Fruit fly (Drosophila melanogaster) whole organism, embryonic: ENCODE data around the gene MED27.

Experiments used
- Asciz ChIP-seq: fragments of 200-800 bp; sonication (Bioruptor generic); optimal IDR thresholded peaks from 2 replicates; lab custom pipeline; 2017; ENCODE audit warnings: missing biosample characterization, mild to moderate bottlenecking, missing genetic modification characterization, missing genetic modification reagents
- Bgb ChIP-seq: fragments of 200-800 bp; sonication (Bioruptor generic); IDR thresholded peaks from 2 replicates; pipeline ENCODE4 v1.3.6; 2022; ENCODE audit warnings: missing biosample characterization, missing genetic modification characterization; ENCODE audit not compliant: partially characterized antibody
- CG10321 ChIP-seq: fragments of 200-800 bp; sonication (Bioruptor generic); IDR thresholded peaks from 2 replicates; pipeline ENCODE4 v1.3.6; 2022; ENCODE audit warnings: missing biosample characterization, missing genetic modification characterization
- CG11723 ChIP-seq: fragments of 200-800 bp; sonication (Bioruptor generic); optimal IDR thresholded peaks from 2 replicates; lab custom pipeline; 2017; ENCODE audit warnings: missing biosample characterization, mild to moderate bottlenecking, missing genetic modification characterization
- CG12299 ChIP-seq: fragments of 200-800 bp; sonication (Bioruptor generic); optimal IDR thresholded peaks from 2 replicates; lab custom pipeline; 2018; ENCODE audit warnings: missing biosample characterization, mild to moderate bottlenecking, missing genetic modification characterization
- CG13775 ChIP-seq: fragments of 200-800 bp; sonication (Bioruptor generic); optimal IDR thresholded peaks from 3 replicates; lab custom pipeline; 2017; ENCODE audit warnings: missing biosample characterization, mild to moderate bottlenecking, missing genetic modification characterization
- CG14050 ChIP-seq: fragments of 200-800 bp; sonication (Bioruptor generic); IDR thresholded peaks from 3 replicates; pipeline ENCODE4 v1.3.6; 2022; ENCODE audit warnings: missing biosample characterization, missing genetic modification characterization
- CG14710 ChIP-seq: fragments of 200-800 bp; sonication (Bioruptor generic); optimal IDR thresholded peaks from 3 replicates; lab custom pipeline; 2019; ENCODE audit warnings: missing biosample characterization, mild to moderate bottlenecking, missing genetic modification characterization, moderate library complexity
- CG14965 ChIP-seq: fragments of 200-800 bp; sonication (Bioruptor generic); optimal IDR thresholded peaks from 2 replicates; lab custom pipeline; 2016; ENCODE audit warnings: missing biosample characterization, missing genetic modification characterization, borderline replicate concordance
- CG30020 ChIP-seq: fragments of 200-800 bp; optimal IDR thresholded peaks from 2 replicates; lab custom pipeline; 2019; ENCODE audit warnings: missing biosample characterization, mild to moderate bottlenecking, missing genetic modification characterization, moderate library complexity
- CG32532 ChIP-seq: fragments of 200-800 bp; sonication (Bioruptor generic); IDR thresholded peaks from 2 replicates; pipeline ENCODE4 v1.3.6; 2022; ENCODE audit warnings: missing biosample characterization, missing genetic modification characterization
- CG32772 ChIP-seq: fragments of 200-800 bp; sonication (Bioruptor generic); IDR thresholded peaks from 2 replicates; pipeline ENCODE4 v1.3.6; 2022; ENCODE audit warnings: missing biosample characterization, missing genetic modification characterization
- CG33557 ChIP-seq: fragments of 200-800 bp; sonication (Bioruptor generic); optimal IDR thresholded peaks from 2 replicates; lab custom pipeline; 2019; ENCODE audit warnings: missing biosample characterization, mild to moderate bottlenecking, missing genetic modification characterization, moderate library complexity
- CG42726 ChIP-seq: fragments of 200-800 bp; sonication (Bioruptor generic); IDR thresholded peaks from 2 replicates; pipeline ENCODE4 v1.3.6; 2022; ENCODE audit warnings: missing biosample characterization, missing genetic modification characterization; ENCODE audit not compliant: partially characterized antibody
- CG4328 ChIP-seq: fragments of 200-800 bp; sonication (Bioruptor generic); optimal IDR thresholded peaks from 3 replicates; lab custom pipeline; 2017; ENCODE audit warnings: missing biosample characterization, missing genetic modification reagents, missing genetic modification characterization
- CG7556 ChIP-seq: fragments of 200-800 bp; sonication (Bioruptor generic); optimal IDR thresholded peaks from 2 replicates; lab custom pipeline; 2017; ENCODE audit warnings: missing biosample characterization, mild to moderate bottlenecking, missing genetic modification characterization
- CG7745 ChIP-seq: fragments of 200-800 bp; sonication (Bioruptor generic); optimal IDR thresholded peaks from 2 replicates; lab custom pipeline; 2018; ENCODE audit warnings: missing biosample characterization, mild to moderate bottlenecking, missing genetic modification characterization, moderate library complexity
- CG8281 ChIP-seq: fragments of 200-800 bp; sonication (Bioruptor generic); optimal IDR thresholded peaks from 2 replicates; lab custom pipeline; 2018; ENCODE audit warnings: missing biosample characterization, mild to moderate bottlenecking, missing genetic modification characterization, moderate library complexity
- CG9932 ChIP-seq: fragments of 200-800 bp; sonication (Bioruptor generic); IDR thresholded peaks from 2 replicates; pipeline ENCODE4 v1.3.6; 2022; ENCODE audit warnings: missing biosample characterization, missing genetic modification characterization
- CTCF ChIP-seq: fragments of 200-800 bp; sonication (Bioruptor generic); optimal IDR thresholded peaks from 2 replicates; lab custom pipeline; 2017; ENCODE audit warnings: missing biosample characterization, mild to moderate bottlenecking, missing genetic modification characterization, moderate library complexity
- D19B ChIP-seq: fragments of 200-800 bp; sonication (Bioruptor generic); optimal IDR thresholded peaks from 2 replicates; lab custom pipeline; 2017; ENCODE audit warnings: missing biosample characterization, mild to moderate bottlenecking, missing genetic modification characterization
- Kr ChIP-seq: fragments of 200-800 bp; sonication (Bioruptor generic); optimal IDR thresholded peaks from 2 replicates; lab custom pipeline; 2017; ENCODE audit warnings: missing biosample characterization, mild to moderate bottlenecking, missing genetic modification characterization
- NC2β ChIP-seq: fragments of 200-800 bp; sonication (Bioruptor generic); optimal IDR thresholded peaks from 2 replicates; lab custom pipeline; 2016; ENCODE audit warnings: missing biosample characterization, missing genetic modification characterization
- NFAT ChIP-seq: fragments of 200-800 bp; sonication (Bioruptor generic); IDR thresholded peaks from 2 replicates; pipeline ENCODE4 v1.3.6; 2022; ENCODE audit warnings: missing biosample characterization, missing genetic modification characterization
- Nf-YB ChIP-seq: fragments of 200-800 bp; sonication (Bioruptor generic); optimal IDR thresholded peaks from 3 replicates; lab custom pipeline; 2019; ENCODE audit warnings: missing biosample characterization, mild to moderate bottlenecking, missing genetic modification characterization, moderate library complexity
- Opbp ChIP-seq: fragments of 200-800 bp; sonication (Bioruptor generic); IDR thresholded peaks from 3 replicates; pipeline ENCODE4 v1.3.6; 2022; ENCODE audit warnings: missing biosample characterization, missing genetic modification characterization; ENCODE audit not compliant: partially characterized antibody
- Scr ChIP-seq: fragments of 200-800 bp; sonication (Bioruptor generic); IDR thresholded peaks from 2 replicates; pipeline ENCODE4 v1.3.6; 2022; ENCODE audit warnings: missing biosample characterization, missing genetic modification characterization; ENCODE audit not compliant: partially characterized antibody
- Spps ChIP-seq: fragments of 200-800 bp; sonication (Bioruptor generic); optimal IDR thresholded peaks from 2 replicates; lab custom pipeline; 2018; ENCODE audit warnings: missing biosample characterization, mild to moderate bottlenecking, missing genetic modification characterization
- ac ChIP-seq: fragments of 200-800 bp; sonication (Bioruptor generic); optimal IDR thresholded peaks from 3 replicates; lab custom pipeline; 2017; ENCODE audit warnings: missing biosample characterization, mild to moderate bottlenecking, missing genetic modification characterization
- bbx ChIP-seq: fragments of 200-800 bp; sonication (Bioruptor generic); IDR thresholded peaks from 2 replicates; pipeline ENCODE4 v1.3.6; 2022; ENCODE audit warnings: missing biosample characterization, missing genetic modification characterization; ENCODE audit not compliant: partially characterized antibody
- bowl ChIP-seq: fragments of 200-800 bp; sonication (Bioruptor generic); IDR thresholded peaks from 2 replicates; pipeline ENCODE4 v1.3.6; 2022; ENCODE audit warnings: missing biosample characterization, missing genetic modification characterization
- chn ChIP-seq: fragments of 200-800 bp; sonication (Bioruptor generic); optimal IDR thresholded peaks from 2 replicates; lab custom pipeline; 2016; ENCODE audit warnings: missing biosample characterization, missing genetic modification characterization
- corto ChIP-seq: fragments of 200-800 bp; sonication (Bioruptor generic); optimal IDR thresholded peaks from 2 replicates; lab custom pipeline; 2016; ENCODE audit warnings: missing biosample characterization, mild to moderate bottlenecking, missing genetic modification characterization, moderate library complexity
- crol ChIP-seq: fragments of 200-800 bp; sonication (Bioruptor generic); IDR thresholded peaks from 2 replicates; pipeline ENCODE4 v1.3.6; 2022; ENCODE audit warnings: missing biosample characterization, missing genetic modification characterization
- ham ChIP-seq: fragments of 200-800 bp; sonication (Bioruptor generic); IDR thresholded peaks from 2 replicates; pipeline ENCODE4 v1.3.6; 2022; ENCODE audit warnings: missing biosample characterization, missing genetic modification characterization
- hbn ChIP-seq: fragments of 200-800 bp; sonication (Bioruptor generic); IDR thresholded peaks from 2 replicates; pipeline ENCODE4 v1.3.6; 2022; ENCODE audit warnings: missing biosample characterization, missing genetic modification characterization; ENCODE audit not compliant: partially characterized antibody
- mirr ChIP-seq: fragments of 200-800 bp; sonication (Bioruptor generic); optimal IDR thresholded peaks from 3 replicates; lab custom pipeline; 2018; ENCODE audit warnings: missing biosample characterization, mild to moderate bottlenecking, missing genetic modification characterization
- nom ChIP-seq: fragments of 200-800 bp; sonication (Bioruptor generic); optimal IDR thresholded peaks from 2 replicates; lab custom pipeline; 2017; ENCODE audit warnings: missing biosample characterization, missing genetic modification characterization, mild to moderate bottlenecking, moderate library complexity, missing genetic modification reagents
- org-1 ChIP-seq: fragments of 200-800 bp; sonication (Bioruptor generic); optimal IDR thresholded peaks from 2 replicates; lab custom pipeline; 2017; ENCODE audit warnings: missing biosample characterization, missing genetic modification characterization
- pfk ChIP-seq: fragments of 200-800 bp; sonication (Bioruptor generic); optimal IDR thresholded peaks from 2 replicates; lab custom pipeline; 2018; ENCODE audit warnings: missing biosample characterization, mild to moderate bottlenecking, missing genetic modification characterization, moderate library complexity
- pum ChIP-seq: fragments of 200-800 bp; sonication (Bioruptor generic); optimal IDR thresholded peaks from 2 replicates; lab custom pipeline; 2016; ENCODE audit warnings: missing biosample characterization, missing genetic modification characterization
- ranshi ChIP-seq: fragments of 200-800 bp; sonication (Bioruptor generic); IDR thresholded peaks from 2 replicates; pipeline ENCODE4 v1.3.6; 2022; ENCODE audit warnings: missing biosample characterization, missing genetic modification characterization
- repo ChIP-seq: fragments of 200-800 bp; sonication (Bioruptor generic); optimal IDR thresholded peaks from 2 replicates; lab custom pipeline; 2016; ENCODE audit warnings: missing biosample characterization, missing genetic modification characterization
- sd ChIP-seq: fragments of 200-800 bp; sonication (Bioruptor generic); optimal IDR thresholded peaks from 3 replicates; lab custom pipeline; 2018; ENCODE audit warnings: missing biosample characterization, mild to moderate bottlenecking, missing genetic modification characterization, moderate library complexity
- sisA ChIP-seq: fragments of 200-800 bp; sonication (Bioruptor generic); IDR thresholded peaks from 2 replicates; pipeline ENCODE4 v1.3.6; 2022; ENCODE audit warnings: missing biosample characterization, missing genetic modification characterization
- so ChIP-seq: fragments of 200-800 bp; sonication (Bioruptor generic); IDR thresholded peaks from 3 replicates; pipeline ENCODE4 v1.3.6; 2022; ENCODE audit warnings: missing biosample characterization, missing genetic modification characterization
- trh ChIP-seq: fragments of 200-800 bp; sonication (Bioruptor generic); optimal IDR thresholded peaks from 2 replicates; lab custom pipeline; 2016; ENCODE audit warnings: missing biosample characterization, missing genetic modification characterization
- tup ChIP-seq: fragments of 200-800 bp; sonication (Bioruptor generic); optimal IDR thresholded peaks from 2 replicates; lab custom pipeline; 2016; ENCODE audit warnings: missing biosample characterization, mild to moderate bottlenecking, missing genetic modification characterization, moderate library complexity

MED27 gene

DNA sequence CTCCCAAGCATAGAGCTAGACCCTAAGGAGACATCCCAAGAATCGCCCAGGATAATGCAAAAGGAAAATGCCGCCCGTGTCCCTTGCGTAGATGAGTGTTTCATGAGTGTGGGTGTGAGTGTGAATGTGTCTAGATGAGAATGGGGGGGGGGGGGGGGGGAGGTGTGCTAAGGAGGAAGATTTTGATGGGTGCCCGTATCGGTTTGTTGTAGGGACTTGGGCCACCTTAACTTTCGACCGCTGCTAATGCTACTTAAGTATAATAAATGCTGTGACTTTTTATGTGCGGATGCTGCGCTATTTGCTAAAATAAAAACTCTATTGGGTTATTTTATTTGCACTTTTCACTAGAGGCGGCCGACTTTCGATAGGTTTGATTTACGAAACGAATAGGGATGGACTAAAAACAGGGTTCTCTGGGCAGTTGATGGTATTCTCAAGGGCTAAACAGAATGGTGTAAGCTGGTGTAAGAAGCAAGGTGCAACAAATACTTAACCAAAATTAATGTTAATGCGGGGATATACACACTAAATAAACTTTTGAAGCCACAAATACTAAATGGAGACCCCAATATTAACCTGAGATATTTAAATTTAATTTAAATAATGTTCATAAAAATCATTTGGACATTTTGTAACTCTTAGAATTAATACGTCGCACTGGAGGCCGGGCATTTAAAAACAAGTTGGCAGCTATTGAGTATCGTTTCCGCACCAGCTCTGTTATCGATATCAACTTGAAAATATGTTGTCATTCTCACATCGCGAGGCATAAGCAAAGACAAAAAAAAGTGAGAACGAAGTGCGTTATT, 14.2 kb downstream of the MED27 start, which contains the start of the genes Xe7 and Atg17 (continued):
- TF ChIP-seq D19B (GFP tag; lab: Kevin White, UChicago), result peak; percentile 79
- TF ChIP-seq ranshi (GFP tag; lab: Robert Waterston, UW), result peak; percentile 90; the same call in 1 of the 2 replicates
- TF ChIP-seq CG7745 (tag; lab: Kevin White, UChicago), result no peak
- peak; percentile 86 for TF ChIP-seq sd (tag; lab: Kevin White, UChicago)
- TF ChIP-seq CG30020, result peak; percentile 89
- peak; percentile 83 for TF ChIP-seq CG7556 (GFP tag; lab: Kevin White, UChicago)
- no peak for TF ChIP-seq hbn (GFP tag; lab: Robert Waterston, UW)
- peak; percentile 65; the same call in 2 of the 3 replicates for TF ChIP-seq Opbp
- peak; percentile 97 for TF ChIP-seq CG9932
- 0 out of 2 replicates have a peak, but pooled peaks have one; percentile 25 for TF ChIP-seq bbx (GFP tag; lab: Robert Waterston, UW)
- TF ChIP-seq bowl (GFP tag; lab: Robert Waterston, UW), result no peak
- TF ChIP-seq CTCF (GFP tag; lab: Kevin White, UChicago), result peak; percentile 25
- TF ChIP-seq pfk (GFP tag; lab: Kevin White, UChicago), result peak; percentile 43
- TF ChIP-seq Bgb, result peak; percentile 53
- TF ChIP-seq mirr (GFP tag; lab: Kevin White, UChicago), result peak; percentile 73
- TF ChIP-seq CG42726, result no peak
- TF ChIP-seq trh (GFP tag; lab: Kevin White, UChicago), result peak; percentile 92
- TF ChIP-seq CG12299 (tag; lab: Kevin White, UChicago), result peak; percentile 79
- TF ChIP-seq Asciz (GFP tag; lab: Kevin White, UChicago), result peak; percentile 24
- peak; percentile 69 for TF ChIP-seq Scr
- peak; percentile 90 for TF ChIP-seq CG33557
- TF ChIP-seq CG14050, result peak; percentile 83
- TF ChIP-seq ac (GFP tag; lab: Kevin White, UChicago), result no peak
- TF ChIP-seq CG8281 (tag; lab: Kevin White, UChicago), result peak; percentile 79
- TF ChIP-seq tup (GFP tag; lab: Kevin White, UChicago), result peak; percentile 76
- TF ChIP-seq nom (GFP tag; lab: Kevin White, UChicago), result peak; percentile 31
- peak; percentile 54 for TF ChIP-seq Spps (tag; lab: Kevin White, UChicago)
- peak; percentile 80 for TF ChIP-seq NC2β (GFP tag; lab: Kevin White, UChicago)
- no peak for TF ChIP-seq CG14965 (GFP tag; lab: Kevin White, UChicago)
- TF ChIP-seq corto, result peak; percentile 64
- peak; percentile 92 for TF ChIP-seq chn (GFP tag; lab: Kevin White, UChicago)
- TF ChIP-seq ham (GFP tag; lab: Robert Waterston, UW), result peak; percentile 82
- peak; percentile 58 for TF ChIP-seq repo (GFP tag; lab: Kevin White, UChicago)
- TF ChIP-seq CG32532, result peak; percentile 94
- peak; percentile 34; the same call in 1 of the 2 replicates for TF ChIP-seq CG10321 (GFP tag; lab: Robert Waterston, UW)
- TF ChIP-seq NFAT (GFP tag; lab: Robert Waterston, UW), result peak; percentile 93
- TF ChIP-seq CG4328 (GFP tag; lab: Kevin White, UChicago), result peak; percentile 92
- peak; percentile 72 for TF ChIP-seq org-1 (GFP tag; lab: Kevin White, UChicago)
- TF ChIP-seq pum (GFP tag; lab: Kevin White, UChicago), result peak; percentile 90
- peak; percentile 91 for TF ChIP-seq CG32772 (GFP tag; lab: Robert Waterston, UW)
- TF ChIP-seq sisA (GFP tag; lab: Robert Waterston, UW), result peak; percentile 95
- no peak for TF ChIP-seq Kr
- peak; percentile 69 for TF ChIP-seq Nf-YB (GFP tag; lab: Kevin White, UChicago)
- TF ChIP-seq CG14710, result peak; percentile 94
- peak; percentile 95 for TF ChIP-seq CG13775 (GFP tag; lab: Kevin White, UChicago)
- peak; percentile 75; the same call in 1 of the 3 replicates for TF ChIP-seq so (GFP tag; lab: Robert Waterston, UW)
- TF ChIP-seq crol (GFP tag; lab: Robert Waterston, UW), result peak; percentile 99
- peak; percentile 87 for TF ChIP-seq CG11723 (GFP tag; lab: Kevin White, UChicago)
